Worm (Caenorhabditis elegans): ENCODE data around the gene F16B12.6.

- TF ChIP-seq skn-1 (tag; optimal IDR thresholded peaks at IDR 0.05) (no peak), ztf-4 (tag; optimal IDR thresholded peaks at IDR 0.05) (no peak)
Observed at ce11 chrX:14084230-14084629, 17.9 kb upstream of the F16B12.6 start, which contains the start of gene C33G3.6.

All from whole organism, L2 larva.